Fruit fly (Drosophila melanogaster): ENCODE measurements around the gene CG32815.

CG32815 gene

DNA sequence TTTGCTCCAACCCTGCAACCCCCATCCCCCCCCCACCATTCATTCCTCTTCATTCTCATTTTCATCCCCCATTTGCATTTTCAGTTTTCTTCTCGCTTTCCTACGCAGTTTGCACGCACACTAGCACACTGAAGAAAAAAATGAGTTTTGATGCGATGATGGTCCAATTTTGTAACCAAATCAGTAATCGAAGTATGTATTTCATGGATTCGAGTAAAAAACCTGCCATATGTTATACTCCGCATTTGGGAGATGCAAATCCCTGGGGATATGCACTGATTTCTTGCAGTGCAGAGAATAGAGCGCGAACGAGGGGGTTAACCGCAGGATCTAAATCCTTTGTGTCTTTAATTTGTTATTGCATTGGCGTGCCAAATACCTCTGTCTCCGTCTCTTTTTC lies 23.6 kb downstream of the CG32815 start (continued):
- TF ChIP-seq lilli (GFP tag; optimal IDR thresholded peaks at IDR 0.05), result peak; percentile 62
- TF ChIP-seq ssp (GFP tag; IDR thresholded peaks at IDR 0.05), result peak; percentile 34; the same call in 1 of the 2 replicates
- TF ChIP-seq CG43689 (GFP tag; IDR thresholded peaks at IDR 0.05), result no peak
- no peak for TF ChIP-seq NC2α (GFP tag; optimal IDR thresholded peaks at IDR 0.05)
- peak; percentile 15 for TF ChIP-seq tup (GFP tag; optimal IDR thresholded peaks at IDR 0.05)
- no peak for TF ChIP-seq CG2889 (GFP tag; IDR thresholded peaks at IDR 0.05)
- TF ChIP-seq Atf-2 (GFP tag; optimal IDR thresholded peaks at IDR 0.05), result no peak
- TF ChIP-seq ara (GFP tag; IDR thresholded peaks at IDR 0.05), result peak; percentile 48; the same call in 1 of the 2 replicates
- no peak for TF ChIP-seq lbe (GFP tag; optimal IDR thresholded peaks at IDR 0.05)
- TF ChIP-seq Hand (GFP tag; optimal IDR thresholded peaks at IDR 0.05), result peak; percentile 28
- TF ChIP-seq disco-r (GFP tag; optimal IDR thresholded peaks at IDR 0.05), result no peak
- TF ChIP-seq cas (GFP tag; IDR thresholded peaks at IDR 0.05), result no peak
- peak; percentile 26 for TF ChIP-seq her (GFP tag; optimal IDR thresholded peaks at IDR 0.05)
- no peak for TF ChIP-seq YL-1 (GFP tag; optimal IDR thresholded peaks at IDR 0.05)
- TF ChIP-seq CG13424 (tag; optimal IDR thresholded peaks at IDR 0.05), result peak; percentile 59
- TF ChIP-seq Stat92E (GFP tag; optimal IDR thresholded peaks at IDR 0.05), result no peak
- TF ChIP-seq CG1603 (tag; optimal IDR thresholded peaks at IDR 0.05), result peak; percentile 78
- no peak for TF ChIP-seq Dip2 (GFP tag; IDR thresholded peaks at IDR 0.05)
- TF ChIP-seq Antp (GFP tag; optimal IDR thresholded peaks at IDR 0.05), result peak; percentile 69
- peak; percentile 55 for TF ChIP-seq bcd (GFP tag; optimal IDR thresholded peaks at IDR 0.05)
- TF ChIP-seq al (GFP tag; IDR thresholded peaks at IDR 0.05), result no peak
- peak; percentile 5 for TF ChIP-seq zfh2 (GFP tag; optimal IDR thresholded peaks at IDR 0.05)
- TF ChIP-seq CHES-1-like (GFP tag; optimal IDR thresholded peaks at IDR 0.05), result peak; percentile 57
- TF ChIP-seq dmrt99B (tag; optimal IDR thresholded peaks at IDR 0.05), result peak; percentile 77
- TF ChIP-seq CG16815 (GFP tag; optimal IDR thresholded peaks at IDR 0.05), result no peak
- TF ChIP-seq CG9876 (GFP tag; optimal IDR thresholded peaks at IDR 0.05), result no peak
- no peak for TF ChIP-seq bigmax (GFP tag; optimal IDR thresholded peaks at IDR 0.05)
- TF ChIP-seq nmo (GFP tag; optimal IDR thresholded peaks at IDR 0.05), result peak; percentile 58
- peak; percentile 13 for TF ChIP-seq CG1647 (GFP tag; optimal IDR thresholded peaks at IDR 0.05)
- TF ChIP-seq E2f1 (GFP tag; IDR thresholded peaks at IDR 0.05), result peak; percentile 44
- TF ChIP-seq C15 (GFP tag; IDR thresholded peaks at IDR 0.05), result no peak
- peak; percentile 68 for TF ChIP-seq CG2120 (GFP tag; optimal IDR thresholded peaks at IDR 0.05)
- no peak for TF ChIP-seq Taf1 (GFP tag; IDR thresholded peaks at IDR 0.05)
- TF ChIP-seq CG17912 (GFP tag; optimal IDR thresholded peaks at IDR 0.05), result no peak
- peak; percentile 46; the same call in 1 of the 3 replicates for TF ChIP-seq ase (GFP tag; IDR thresholded peaks at IDR 0.05)
- no peak for TF ChIP-seq CG7987 (GFP tag; optimal IDR thresholded peaks at IDR 0.05)
- peak; percentile 18 for TF ChIP-seq Asciz (GFP tag; optimal IDR thresholded peaks at IDR 0.05)
- TF ChIP-seq CG11696 (GFP tag; IDR thresholded peaks at IDR 0.05), result no peak
- TF ChIP-seq Hr78 (GFP tag; optimal IDR thresholded peaks at IDR 0.05), result no peak
- TF ChIP-seq odd (GFP tag; optimal IDR thresholded peaks at IDR 0.05), result peak; percentile 6
- peak; percentile 53 for TF ChIP-seq caup (GFP tag; optimal IDR thresholded peaks at IDR 0.05; ENCODE audit: severe bottlenecking)
- TF ChIP-seq dan (GFP tag; IDR thresholded peaks at IDR 0.05), result no peak
- TF ChIP-seq Doc3 (GFP tag; IDR thresholded peaks at IDR 0.05; ENCODE audit: partially characterized antibody), result no peak
- TF ChIP-seq CG3726 (GFP tag; IDR thresholded peaks at IDR 0.05), result 0 out of 3 replicates have a peak, but pooled peaks have one; percentile 11
- TF ChIP-seq br (optimal IDR thresholded peaks at IDR 0.05), result no peak
- peak; percentile 41 for TF ChIP-seq org-1 (GFP tag; optimal IDR thresholded peaks at IDR 0.05)
- no peak for TF ChIP-seq fd64A (GFP tag; optimal IDR thresholded peaks at IDR 0.05)
- TF ChIP-seq unpg (GFP tag; optimal IDR thresholded peaks at IDR 0.05), result peak; percentile 61
- no peak for TF ChIP-seq CG3163 (GFP tag; optimal IDR thresholded peaks at IDR 0.05)
- peak; percentile 50; the same call in 1 of the 2 replicates for TF ChIP-seq CG10366 (GFP tag; IDR thresholded peaks at IDR 0.05)
- no peak for TF ChIP-seq trh (GFP tag; optimal IDR thresholded peaks at IDR 0.05)
- TF ChIP-seq aop (GFP tag; IDR thresholded peaks at IDR 0.05), result no peak
